Worm (Caenorhabditis elegans): ENCODE results near the gene clec-185.

The clec-185 gene

DNA sequence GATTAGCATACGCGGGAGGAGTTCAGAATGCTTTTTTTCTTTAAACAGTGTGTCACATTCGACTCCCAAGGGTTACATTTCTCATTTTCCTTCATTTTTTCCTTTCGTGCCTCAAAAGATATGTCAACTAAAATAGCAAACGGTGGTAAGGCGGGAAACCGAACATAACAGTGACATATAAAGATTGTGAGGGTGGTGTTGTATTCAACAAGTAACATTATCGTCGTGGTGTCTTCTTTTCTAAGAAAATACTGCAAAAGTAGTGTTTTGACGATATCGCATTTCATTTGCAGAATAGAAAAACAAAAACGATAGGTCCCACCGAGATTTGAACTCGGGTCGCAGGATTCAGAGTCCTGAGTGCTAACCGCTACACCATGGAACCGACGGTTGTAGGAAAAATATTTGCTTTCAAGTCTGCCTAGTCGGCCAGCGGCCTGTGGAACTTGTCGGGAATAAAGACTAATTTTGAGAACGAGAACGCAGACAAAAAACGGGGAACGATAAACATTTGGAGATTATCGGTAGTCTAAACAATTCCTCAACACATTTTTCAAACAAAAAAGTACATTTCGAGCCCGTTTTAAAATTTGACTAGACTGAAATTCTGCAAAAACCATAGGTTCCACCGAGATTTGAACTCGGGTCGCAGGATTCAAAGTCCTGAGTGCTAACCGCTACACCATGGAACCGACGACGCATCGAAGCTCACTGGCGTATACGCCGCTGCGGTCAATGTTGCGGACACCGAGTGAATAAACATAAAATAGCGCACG lies 21.6 kb upstream of the clec-185 start:
- peak in 1 of 2 experiments; percentile 26 for TF ChIP-seq lsy-2 (tag; optimal IDR thresholded peaks at IDR 0.05)
- TF ChIP-seq unc-39 (tag; optimal IDR thresholded peaks at IDR 0.05): no peak
- no peak for TF ChIP-seq mab-5 (tag; optimal IDR thresholded peaks at IDR 0.05)
- TF ChIP-seq lin-11 (tag; optimal IDR thresholded peaks at IDR 0.05): peak; percentile 11
- TF ChIP-seq sma-9 (GFP tag; optimal IDR thresholded peaks at IDR 0.05): peak; percentile 21
- TF ChIP-seq sma-9 (tag; optimal IDR thresholded peaks at IDR 0.05): no peak
- TF ChIP-seq ZK546.5 (tag; optimal IDR thresholded peaks at IDR 0.05): no peak
- peak; percentile 13 for TF ChIP-seq sma-3 (GFP tag; optimal IDR thresholded peaks at IDR 0.05)
- TF ChIP-seq nhr-129 (tag; optimal IDR thresholded peaks at IDR 0.05): peak; percentile 58
- peak; percentile 4 for TF ChIP-seq C34F6.9 (tag; optimal IDR thresholded peaks at IDR 0.05)

DNA sequence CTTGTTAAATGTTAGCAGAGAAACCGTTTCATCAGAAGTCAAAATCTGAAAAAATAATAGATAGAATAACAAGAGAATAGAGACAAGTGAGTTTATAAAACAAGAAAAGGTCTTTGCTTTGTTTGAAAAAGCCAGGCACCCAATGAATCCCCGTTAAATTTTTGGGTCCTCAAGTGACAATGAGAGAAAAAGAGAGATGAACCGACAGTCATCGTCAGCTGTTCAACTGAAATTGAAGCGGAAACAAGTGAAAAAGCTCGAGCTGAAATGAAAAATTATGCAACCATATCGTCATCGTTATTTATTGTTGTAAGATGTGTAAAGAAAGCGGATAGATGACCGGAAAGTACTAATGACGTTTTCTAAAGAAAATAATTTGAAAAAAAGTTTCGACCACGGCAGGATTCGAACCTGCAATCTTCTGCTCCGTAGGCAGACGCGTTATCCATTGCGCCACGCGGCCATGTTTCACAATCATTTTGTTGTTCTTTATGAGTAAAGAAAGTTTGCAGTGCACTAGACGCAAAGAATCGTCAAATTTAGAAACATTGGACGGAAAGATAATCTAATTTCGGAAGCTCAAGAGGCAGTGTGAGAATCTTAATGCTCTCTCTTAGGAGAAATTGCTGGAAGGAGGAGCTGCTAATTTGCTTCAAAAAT lies 20.8 kb upstream of the clec-185 start, which contains the start of gene F08G5.3:
F08G5.3 (minus strand) TSS at position 51 of the 660 bp plus-strand sequence.
- TF ChIP-seq nhr-25 (tag; optimal IDR thresholded peaks at IDR 0.05): no peak
- TF ChIP-seq unc-39 (tag; optimal IDR thresholded peaks at IDR 0.05): no peak
- peak; percentile 35 for TF ChIP-seq C34F6.9 (tag; optimal IDR thresholded peaks at IDR 0.05)
- TF ChIP-seq gmeb-1 (tag; optimal IDR thresholded peaks at IDR 0.05): peak; percentile 36
- TF ChIP-seq zag-1 (tag; optimal IDR thresholded peaks at IDR 0.05): no peak
- peak; percentile 91 for TF ChIP-seq nhr-129 (tag; optimal IDR thresholded peaks at IDR 0.05)
- no peak for TF ChIP-seq blmp-1 (tag; optimal IDR thresholded peaks at IDR 0.05; ENCODE audit: insufficient read depth)
- no peak for TF ChIP-seq nhr-23 (tag; optimal IDR thresholded peaks at IDR 0.05)
- no peak for TF ChIP-seq mab-5 (tag; optimal IDR thresholded peaks at IDR 0.05)
- no peak for TF ChIP-seq R02D3.7 (tag; optimal IDR thresholded peaks at IDR 0.05)
- peak; percentile 37 for TF ChIP-seq lin-13 (GFP tag; optimal IDR thresholded peaks at IDR 0.05)
- no peak for TF ChIP-seq nhr-237 (tag; optimal IDR thresholded peaks at IDR 0.05)
- TF ChIP-seq fos-1 (tag; optimal IDR thresholded peaks at IDR 0.05): peak; percentile 55
- peak; percentile 42 for TF ChIP-seq F13H6.1 (tag; optimal IDR thresholded peaks at IDR 0.05)
- TF ChIP-seq alr-1 (tag; optimal IDR thresholded peaks at IDR 0.05): no peak
- no peak for TF ChIP-seq crh-2 (tag; optimal IDR thresholded peaks at IDR 0.05)
- no peak for TF ChIP-seq sem-4 (tag; optimal IDR thresholded peaks at IDR 0.05)
- TF ChIP-seq sma-9 (GFP tag; optimal IDR thresholded peaks at IDR 0.05): peak; percentile 48
- no peak for TF ChIP-seq sma-9 (tag; optimal IDR thresholded peaks at IDR 0.05)
- TF ChIP-seq peb-1 (tag; optimal IDR thresholded peaks at IDR 0.05): no peak
- TF ChIP-seq lin-11 (tag; optimal IDR thresholded peaks at IDR 0.05): peak; percentile 19
- no peak for TF ChIP-seq ama-1 (optimal IDR thresholded peaks at IDR 0.05)
- no peak for TF ChIP-seq nhr-12 (tag; optimal IDR thresholded peaks at IDR 0.05)
- TF ChIP-seq nhr-10 (tag; optimal IDR thresholded peaks at IDR 0.05): no peak
- TF ChIP-seq mdl-1 (tag; optimal IDR thresholded peaks at IDR 0.05): no peak
- no peak for TF ChIP-seq aly-2 (tag; optimal IDR thresholded peaks at IDR 0.05)
- TF ChIP-seq nhr-6 (tag; optimal IDR thresholded peaks at IDR 0.05): no peak
- TF ChIP-seq lin-39 (tag; optimal IDR thresholded peaks at IDR 0.05): no peak
- TF ChIP-seq ceh-82 (tag; optimal IDR thresholded peaks at IDR 0.05): no peak
- TF ChIP-seq nhr-21 (tag; optimal IDR thresholded peaks at IDR 0.05): no peak
- no peak for TF ChIP-seq ztf-1 (GFP tag; conservative IDR thresholded peaks at IDR 0.05)
- TF ChIP-seq ZK546.5 (tag; optimal IDR thresholded peaks at IDR 0.05): no peak
- no peak for TF ChIP-seq mbf-1 (tag; optimal IDR thresholded peaks at IDR 0.05)
- TF ChIP-seq elt-3 (tag; optimal IDR thresholded peaks at IDR 0.05): no peak
- TF ChIP-seq sma-3 (GFP tag; optimal IDR thresholded peaks at IDR 0.05): peak; percentile 8
- no peak for TF ChIP-seq skn-1 (tag; optimal IDR thresholded peaks at IDR 0.05)
- no peak for TF ChIP-seq nhr-77 (tag; optimal IDR thresholded peaks at IDR 0.05)
- no peak for TF ChIP-seq dmd-4 (tag; optimal IDR thresholded peaks at IDR 0.05)
- no peak for TF ChIP-seq snpc-4 (tag; optimal IDR thresholded peaks at IDR 0.05)
- peak; percentile 13 to 58 for TF ChIP-seq lsy-2 (tag; optimal IDR thresholded peaks at IDR 0.05)
- no peak for TF ChIP-seq ceh-16 (tag; optimal IDR thresholded peaks at IDR 0.05)
- TF ChIP-seq Y55F3AM.14 (GFP tag; optimal IDR thresholded peaks at IDR 0.05): peak; percentile 35
- no peak for TF ChIP-seq ztf-4 (tag; optimal IDR thresholded peaks at IDR 0.05)
- peak; percentile 51 for TF ChIP-seq unc-55 (GFP tag; optimal IDR thresholded peaks at IDR 0.05)
- TF ChIP-seq ztf-11 (tag; optimal IDR thresholded peaks at IDR 0.05): no peak
- peak; percentile 16 for TF ChIP-seq egl-27 (tag; optimal IDR thresholded peaks at IDR 0.05)
- TF ChIP-seq unc-62 (GFP tag; optimal IDR thresholded peaks at IDR 0.05): no peak
- no peak for TF ChIP-seq nhr-11 (tag; optimal IDR thresholded peaks at IDR 0.05)
- no peak for TF ChIP-seq elt-1 (tag; optimal IDR thresholded peaks at IDR 0.05)
